Fruit fly (Drosophila melanogaster) whole organism, embryonic: ENCODE data around the gene Dhdds.
A peak's percentile ranks its signal among the peaks of the same experiment; 100 is the strongest.

ENCODE experiments used
- Asciz ChIP-seq: fragments of 200-800 bp; sonication (Bioruptor generic); optimal IDR thresholded peaks from 2 replicates; lab custom pipeline; 2017; ENCODE audit warnings: missing biosample characterization, mild to moderate bottlenecking, missing genetic modification characterization, missing genetic modification reagents
- B-H1 ChIP-seq: fragments of 200-800 bp; sonication (Bioruptor generic); IDR thresholded peaks from 3 replicates; pipeline ENCODE4 v1.3.6; 2022; ENCODE audit warnings: missing biosample characterization, missing genetic modification characterization
- CG10267 ChIP-seq: fragments of 200-800 bp; sonication (Bioruptor generic); optimal IDR thresholded peaks from 2 replicates; lab custom pipeline; 2018; ENCODE audit warnings: missing biosample characterization, mild to moderate bottlenecking, missing genetic modification characterization, moderate library complexity
- CG10979 ChIP-seq: fragments of 200-800 bp; sonication (Bioruptor generic); optimal IDR thresholded peaks from 2 replicates; lab custom pipeline; 2018; ENCODE audit warnings: missing biosample characterization, mild to moderate bottlenecking, missing genetic modification characterization, moderate library complexity
- CG11093 ChIP-seq: fragments of 200-800 bp; sonication (Bioruptor generic); IDR thresholded peaks from 3 replicates; pipeline ENCODE4 v1.3.6; 2022; ENCODE audit warnings: missing biosample characterization, missing genetic modification characterization
- CG12071 ChIP-seq: fragments of 200-800 bp; sonication (Bioruptor generic); optimal IDR thresholded peaks from 3 replicates; lab custom pipeline; 2018; ENCODE audit warnings: missing biosample characterization, mild to moderate bottlenecking, missing genetic modification characterization
- CG13296 ChIP-seq: fragments of 200-800 bp; sonication (Bioruptor generic); optimal IDR thresholded peaks from 3 replicates; lab custom pipeline; 2018; ENCODE audit warnings: missing biosample characterization, mild to moderate bottlenecking, missing genetic modification characterization
- CG14710 ChIP-seq: fragments of 200-800 bp; sonication (Bioruptor generic); optimal IDR thresholded peaks from 3 replicates; lab custom pipeline; 2019; ENCODE audit warnings: missing biosample characterization, mild to moderate bottlenecking, missing genetic modification characterization, moderate library complexity
- CG15269 ChIP-seq: fragments of 200-800 bp; sonication (Bioruptor generic); optimal IDR thresholded peaks from 2 replicates; lab custom pipeline; 2018; ENCODE audit warnings: missing biosample characterization, mild to moderate bottlenecking, missing genetic modification characterization, moderate library complexity
- CG17328 ChIP-seq: fragments of 200-800 bp; sonication (Bioruptor generic); IDR thresholded peaks from 2 replicates; pipeline ENCODE4 v1.3.6; 2022; ENCODE audit warnings: missing biosample characterization, missing genetic modification characterization
- CG3065 ChIP-seq: fragments of 200-800 bp; sonication (Bioruptor generic); optimal IDR thresholded peaks from 2 replicates; lab custom pipeline; 2016; ENCODE audit warnings: missing biosample characterization, missing genetic modification characterization
- CG33557 ChIP-seq: fragments of 200-800 bp; sonication (Bioruptor generic); optimal IDR thresholded peaks from 2 replicates; lab custom pipeline; 2019; ENCODE audit warnings: missing biosample characterization, mild to moderate bottlenecking, missing genetic modification characterization, moderate library complexity
- CG34422 ChIP-seq: fragments of 200-800 bp; sonication (Bioruptor generic); IDR thresholded peaks from 3 replicates; pipeline ENCODE4 v1.3.6; 2022; ENCODE audit warnings: missing biosample characterization, missing genetic modification characterization
- CG3838 ChIP-seq: fragments of 200-800 bp; sonication (Bioruptor generic); optimal IDR thresholded peaks from 3 replicates; lab custom pipeline; 2016; ENCODE audit warnings: missing biosample characterization, missing genetic modification characterization
- CG4707 ChIP-seq: fragments of 200-800 bp; sonication (Bioruptor generic); optimal IDR thresholded peaks from 2 replicates; lab custom pipeline; 2018; ENCODE audit warnings: missing biosample characterization, mild to moderate bottlenecking, missing genetic modification characterization, moderate library complexity
- CG5953 ChIP-seq: fragments of 200-800 bp; sonication (Bioruptor generic); IDR thresholded peaks from 2 replicates; pipeline ENCODE4 v1.3.6; 2022; ENCODE audit warnings: missing biosample characterization, missing genetic modification characterization
- CG6813 ChIP-seq: fragments of 200-800 bp; sonication (Bioruptor generic); optimal IDR thresholded peaks from 2 replicates; lab custom pipeline; 2017; ENCODE audit warnings: missing biosample characterization, missing genetic modification characterization, mild to moderate bottlenecking, moderate library complexity, missing genetic modification reagents
- CG7271 ChIP-seq: fragments of 200-800 bp; sonication (Bioruptor generic); optimal IDR thresholded peaks from 2 replicates; lab custom pipeline; 2018; ENCODE audit warnings: missing biosample characterization, mild to moderate bottlenecking, missing genetic modification characterization, moderate library complexity
- CG7372 ChIP-seq: fragments of 200-800 bp; sonication (Bioruptor generic); IDR thresholded peaks from 2 replicates; pipeline ENCODE4 v1.3.6; 2022; ENCODE audit warnings: missing biosample characterization, missing genetic modification characterization
- CG9437 ChIP-seq: fragments of 200-800 bp; sonication (Bioruptor generic); optimal IDR thresholded peaks from 2 replicates; lab custom pipeline; 2018; ENCODE audit warnings: missing biosample characterization, mild to moderate bottlenecking, missing genetic modification characterization
- CG9797 ChIP-seq: fragments of 200-800 bp; sonication (Bioruptor generic); optimal IDR thresholded peaks from 3 replicates; lab custom pipeline; 2018; ENCODE audit warnings: missing biosample characterization, mild to moderate bottlenecking, missing genetic modification characterization
- CkIIα-i1 ChIP-seq: fragments of 200-800 bp; sonication (Bioruptor generic); IDR thresholded peaks from 2 replicates; pipeline ENCODE4 v1.3.6; 2022; ENCODE audit warnings: missing biosample characterization, missing genetic modification characterization
- Dip2 ChIP-seq: fragments of 200-800 bp; sonication (Bioruptor generic); IDR thresholded peaks from 2 replicates; pipeline ENCODE4 v1.3.6; 2022; ENCODE audit warnings: missing biosample characterization, missing genetic modification characterization
- Dp ChIP-seq: fragments of 200-800 bp; sonication (Bioruptor generic); optimal IDR thresholded peaks from 2 replicates; lab custom pipeline; 2018; ENCODE audit warnings: missing biosample characterization, mild to moderate bottlenecking, missing genetic modification characterization, moderate library complexity
- Hand ChIP-seq: fragments of 200-800 bp; sonication (Bioruptor generic); optimal IDR thresholded peaks from 2 replicates; lab custom pipeline; 2017; ENCODE audit warnings: mild to moderate bottlenecking, missing biosample characterization, missing genetic modification reagents, missing genetic modification characterization
- HmgD ChIP-seq: fragments of 200-800 bp; sonication (Bioruptor generic); optimal IDR thresholded peaks from 3 replicates; lab custom pipeline; 2016; ENCODE audit warnings: missing biosample characterization, missing genetic modification characterization
- Hr78 ChIP-seq, 2 experiments: fragments of 200-800 bp in 1 of 2; fragments of >200 bp in 1 of 2; sonication (Bioruptor generic) in 1 of 2; optimal IDR thresholded peaks; 2 replicates each; lab custom pipeline; 2017 to 2019; ENCODE audit warnings: missing biosample characterization in 2 of 2, missing genetic modification characterization in 2 of 2, mild to moderate bottlenecking in 1 of 2, moderate library complexity in 1 of 2
- Optix ChIP-seq: fragments of 200-800 bp; sonication (Bioruptor generic); IDR thresholded peaks from 3 replicates; pipeline ENCODE4 v1.3.6; 2022; ENCODE audit warnings: missing biosample characterization, missing genetic modification characterization
- Rx ChIP-seq: fragments of 200-800 bp; sonication (Bioruptor generic); IDR thresholded peaks from 2 replicates; pipeline ENCODE4 v1.3.6; 2022; ENCODE audit warnings: missing biosample characterization, missing genetic modification characterization
- Stat92E ChIP-seq, 3 experiments: fragments of >200 bp in 2 of 3; fragments of 200-800 bp in 1 of 3; sonication (Bioruptor generic) in 1 of 3; optimal IDR thresholded peaks; 2 replicates each; lab custom pipeline; 2017 to 2019; ENCODE audit warnings: missing biosample characterization in 3 of 3, missing genetic modification characterization in 3 of 3, mild to moderate bottlenecking in 1 of 3, moderate library complexity in 1 of 3
- YL-1 ChIP-seq: fragments of 200-800 bp; sonication (Bioruptor generic); optimal IDR thresholded peaks from 3 replicates; lab custom pipeline; 2017; ENCODE audit warnings: missing biosample characterization, mild to moderate bottlenecking, missing genetic modification characterization
- chinmo ChIP-seq: fragments of 200-800 bp; sonication (Bioruptor generic); IDR thresholded peaks from 4 replicates; pipeline ENCODE4 v1.3.6; 2022; ENCODE audit warnings: missing biosample characterization, missing genetic modification characterization; ENCODE audit not compliant: partially characterized antibody
- crp ChIP-seq, 2 experiments: fragments of 200-800 bp; sonication (Bioruptor generic); optimal IDR thresholded peaks; 2 replicates in 1 of 2; 3 replicates in 1 of 2; lab custom pipeline; 2017; ENCODE audit warnings: missing biosample characterization in 2 of 2, missing genetic modification characterization in 2 of 2, mild to moderate bottlenecking in 1 of 2, moderate library complexity in 1 of 2
- dati ChIP-seq: fragments of 200-800 bp; sonication (Bioruptor generic); IDR thresholded peaks from 2 replicates; pipeline ENCODE4 v1.3.6; 2022; ENCODE audit warnings: missing biosample characterization, missing genetic modification characterization
- gem ChIP-seq: fragments of 200-800 bp; sonication (Bioruptor generic); optimal IDR thresholded peaks from 2 replicates; lab custom pipeline; 2019; ENCODE audit warnings: missing biosample characterization, mild to moderate bottlenecking, missing genetic modification characterization, moderate library complexity
- hth ChIP-seq: fragments of >200 bp; optimal IDR thresholded peaks from 2 replicates; lab custom pipeline; 2017; ENCODE audit warnings: inconsistent platforms
- insv ChIP-seq, 2 experiments: fragments of 200-800 bp; sonication (Bioruptor generic); optimal IDR thresholded peaks; 3 replicates each; lab custom pipeline; 2016 to 2018; ENCODE audit warnings: missing biosample characterization in 2 of 2, missing genetic modification characterization in 2 of 2
- kni ChIP-seq: fragments of 200-800 bp; sonication (Bioruptor generic); optimal IDR thresholded peaks from 3 replicates; lab custom pipeline; 2017; ENCODE audit warnings: mild to moderate bottlenecking, missing biosample characterization, missing genetic modification reagents, missing genetic modification characterization
- lov ChIP-seq, 2 experiments: fragments of 200-800 bp in 1 of 2; fragments of >200 bp in 1 of 2; sonication (Bioruptor generic) in 1 of 2; IDR thresholded peaks in 1 of 2; optimal IDR thresholded peaks in 1 of 2; 2 replicates in 1 of 2; 3 replicates in 1 of 2; pipeline versions ENCODE4 v1.3.6 to Lab custom; 2017 to 2022; ENCODE audit warnings: missing biosample characterization in 1 of 2, missing genetic modification characterization in 1 of 2
- psq ChIP-seq: fragments of 200-800 bp; sonication (Bioruptor generic); optimal IDR thresholded peaks from 2 replicates; lab custom pipeline; 2017; ENCODE audit warnings: missing biosample characterization, missing genetic modification characterization
- ranshi ChIP-seq: fragments of 200-800 bp; sonication (Bioruptor generic); IDR thresholded peaks from 2 replicates; pipeline ENCODE4 v1.3.6; 2022; ENCODE audit warnings: missing biosample characterization, missing genetic modification characterization
- seq ChIP-seq: fragments of 200-800 bp; sonication (Bioruptor generic); IDR thresholded peaks from 2 replicates; pipeline ENCODE4 v1.3.6; 2022; ENCODE audit warnings: missing biosample characterization, missing genetic modification characterization
- slp2 ChIP-seq: fragments of 200-800 bp; sonication (Bioruptor generic); optimal IDR thresholded peaks from 2 replicates; lab custom pipeline; 2016; ENCODE audit warnings: missing biosample characterization, missing genetic modification characterization
- sug ChIP-seq: fragments of 200-800 bp; optimal IDR thresholded peaks from 2 replicates; lab custom pipeline; 2019; ENCODE audit warnings: missing biosample characterization, mild to moderate bottlenecking, missing genetic modification characterization, moderate library complexity
- tin ChIP-seq: fragments of 200-800 bp; sonication (Bioruptor generic); optimal IDR thresholded peaks from 3 replicates; lab custom pipeline; 2016; ENCODE audit warnings: missing biosample characterization, missing genetic modification characterization
- trem ChIP-seq: fragments of 200-800 bp; optimal IDR thresholded peaks from 3 replicates; lab custom pipeline; 2019; ENCODE audit warnings: missing biosample characterization, mild to moderate bottlenecking, missing genetic modification characterization, moderate library complexity
- usp ChIP-seq: fragments of >200 bp; optimal IDR thresholded peaks from 2 replicates; lab custom pipeline; 2017; ENCODE audit warnings: missing biosample characterization, missing genetic modification characterization

Gene Dhdds

dm6 chrX:7908239-7909068 is 24.7 kb downstream of the Dhdds start, which contains the start of the genes dpr14 and spidey (continued):
- TF ChIP-seq CG14710 (peak; percentile 83), Rx (GFP tag; lab: Robert Waterston, UW) (peak; percentile 81), CG3838 (GFP tag; lab: Kevin White, UChicago) (peak; percentile 62), CG11093 (peak; percentile 89), seq (GFP tag; lab: Robert Waterston, UW) (peak; percentile 95), Hand (peak; percentile 88), CG6813 (GFP tag; lab: Kevin White, UChicago) (peak; percentile 92), Asciz (GFP tag; lab: Kevin White, UChicago) (peak; percentile 77), insv (GFP tag; optimal IDR thresholded peaks at IDR 0.05; lab: Kevin White, UChicago) (peak in 1 of 2 experiments; percentile 62), HmgD (GFP tag; lab: Kevin White, UChicago) (peak; percentile 52), B-H1 (GFP tag; lab: Robert Waterston, UW) (peak; percentile 85), CG12071 (peak; percentile 92), CG34422 (GFP tag; lab: Robert Waterston, UW) (peak; percentile 91), usp (GFP tag; lab: Kevin White, UChicago) (no peak), tin (GFP tag; lab: Kevin White, UChicago) (peak; percentile 86), CG10267 (tag; lab: Kevin White, UChicago) (peak; percentile 81), Stat92E (GFP tag; optimal IDR thresholded peaks at IDR 0.05; lab: Kevin White, UChicago) (no peak), sug (tag; lab: Kevin White, UChicago) (peak; percentile 95), dati (no peak), crp (GFP tag; optimal IDR thresholded peaks at IDR 0.05; lab: Kevin White, UChicago) (peak in 1 of 2 experiments; percentile 36), CG10979 (tag; lab: Kevin White, UChicago) (peak; percentile 87), kni (GFP tag; lab: Kevin White, UChicago) (peak; percentile 86), CG33557 (GFP tag; lab: Kevin White, UChicago) (peak; percentile 77), Dip2 (GFP tag; lab: Robert Waterston, UW) (0 out of 2 replicates have a peak, but pooled peaks have one; percentile 31), CG9437 (GFP tag; lab: Kevin White, UChicago) (peak; percentile 76), Dp (GFP tag; lab: Kevin White, UChicago) (peak; percentile 55), CG3065 (GFP tag; lab: Kevin White, UChicago) (peak; percentile 56), psq (GFP tag; lab: Kevin White, UChicago) (peak; percentile 49), Optix (GFP tag; lab: Robert Waterston, UW) (peak; percentile 89), CG7372 (peak; percentile 89), YL-1 (GFP tag; lab: Kevin White, UChicago) (peak; percentile 88), hth (no peak), chinmo (GFP tag; lab: Robert Waterston, UW) (0 out of 4 replicates have a peak, but pooled peaks have one; percentile 36), CG17328 (peak; percentile 85), CG7271 (tag; lab: Kevin White, UChicago) (no peak), CG4707 (peak; percentile 62), ranshi (GFP tag; lab: Robert Waterston, UW) (peak; percentile 88), trem (peak; percentile 81), Hr78 (GFP tag; optimal IDR thresholded peaks at IDR 0.05; lab: Kevin White, UChicago) (peak in 1 of 2 experiments; percentile 75), gem (tag; lab: Kevin White, UChicago) (peak; percentile 94), CG15269 (tag; lab: Kevin White, UChicago) (peak; percentile 94), slp2 (GFP tag; lab: Kevin White, UChicago) (peak; percentile 83), CG9797 (peak; percentile 22), CkIIα-i1 (GFP tag; lab: Robert Waterston, UW) (peak; percentile 36; the same call in 1 of the 2 replicates), CG13296 (GFP tag; lab: Kevin White, UChicago) (peak; percentile 92), lov (optimal IDR thresholded peaks at IDR 0.05; lab: Kevin White, UChicago) (no peak), lov (GFP tag; IDR thresholded peaks at IDR 0.05; lab: Robert Waterston, UW) (0 out of 3 replicates have a peak, but pooled peaks have one; percentile 68), CG5953 (GFP tag; lab: Robert Waterston, UW) (peak; percentile 72)
